Fruit fly (Drosophila melanogaster) whole organism, adult: ENCODE measurements around the gene Bap60.

Experiments
- CG11617 ChIP-seq: fragments of 200-800 bp; sonication (Bioruptor generic); optimal IDR thresholded peaks from 2 replicates; lab custom pipeline; 2017; ENCODE audit warnings: mild to moderate bottlenecking, missing biosample characterization, missing genetic modification reagents, missing genetic modification characterization
- CG1620 ChIP-seq: fragments of 200-800 bp; sonication (Bioruptor generic); optimal IDR thresholded peaks from 2 replicates; lab custom pipeline; 2016; ENCODE audit warnings: missing biosample characterization, missing genetic modification characterization
- CG33017 ChIP-seq: fragments of 200-800 bp; sonication (Bioruptor generic); optimal IDR thresholded peaks from 2 replicates; lab custom pipeline; 2018; ENCODE audit warnings: missing biosample characterization, mild to moderate bottlenecking, missing genetic modification characterization, moderate library complexity
- Clk ChIP-seq: fragments of 200-800 bp; sonication (Bioruptor generic); optimal IDR thresholded peaks from 2 replicates; lab custom pipeline; 2017; ENCODE audit warnings: missing biosample characterization, missing genetic modification characterization
- Crg-1 ChIP-seq: fragments of 200-800 bp; sonication (Bioruptor generic); optimal IDR thresholded peaks from 2 replicates; lab custom pipeline; 2016; ENCODE audit warnings: missing biosample characterization, missing genetic modification characterization
- Hr96 ChIP-seq: fragments of 200-800 bp; sonication (Bioruptor generic); optimal IDR thresholded peaks from 2 replicates; lab custom pipeline; 2016; ENCODE audit warnings: missing biosample characterization, missing genetic modification characterization
- kay ChIP-seq: fragments of 200-800 bp; sonication (Bioruptor generic); peaks from one replicate; lab custom pipeline; 2016; ENCODE audit warnings: missing biosample characterization, missing genetic modification characterization, borderline replicate concordance
- tj ChIP-seq: fragments of 200-800 bp; sonication (Bioruptor generic); optimal IDR thresholded peaks from 3 replicates; lab custom pipeline; 2017; ENCODE audit warnings: missing biosample characterization, mild to moderate bottlenecking, missing genetic modification characterization, moderate library complexity
- toe ChIP-seq: fragments of 200-800 bp; sonication (Bioruptor generic); optimal IDR thresholded peaks from 2 replicates; lab custom pipeline; 2016; ENCODE audit warnings: missing biosample characterization, missing genetic modification characterization

dm6 chrX:13136939-13137697 is 22.2 kb downstream of the Bap60 start:
- TF ChIP-seq CG33017: no peak
- TF ChIP-seq CG11617 (GFP tag; lab: Kevin White, UChicago): no peak
- no peak for TF ChIP-seq tj (GFP tag; lab: Kevin White, UChicago)
- no peak for TF ChIP-seq Crg-1 (GFP tag; lab: Kevin White, UChicago)
- no peak for TF ChIP-seq Clk (GFP tag; lab: Kevin White, UChicago)
- no peak for TF ChIP-seq kay
- TF ChIP-seq CG1620 (GFP tag; lab: Kevin White, UChicago): no peak
- no peak for TF ChIP-seq toe (GFP tag; lab: Kevin White, UChicago)
- TF ChIP-seq Hr96: no peak
